Worm (Caenorhabditis elegans): ENCODE results near the gene cec-2.

cec-2 gene

DNA sequence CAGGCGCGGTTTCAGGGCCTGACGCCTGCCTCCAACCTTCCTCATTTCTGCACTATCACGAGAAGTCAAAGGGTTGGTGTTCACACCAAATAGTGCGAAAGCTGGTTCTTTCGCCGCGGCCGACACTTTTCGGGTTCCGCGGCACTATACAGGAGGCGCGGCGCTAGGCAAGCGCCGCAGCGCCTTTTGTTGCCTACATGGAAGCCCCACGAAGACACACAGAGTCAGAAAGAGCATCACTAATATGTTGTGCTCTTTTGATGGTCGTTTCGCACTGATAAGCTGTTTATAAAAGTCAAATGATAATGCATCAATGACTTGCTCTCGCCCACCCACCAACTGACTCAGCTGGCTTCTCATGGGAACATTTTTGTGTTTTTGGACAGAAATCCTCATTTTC, 41.4 kb downstream of the cec-2 start:
- TF ChIP-seq unc-120 (tag; optimal IDR thresholded peaks at IDR 0.05; ENCODE audit: poor library complexity, severe bottlenecking) (no peak), zip-8 (tag; optimal IDR thresholded peaks at IDR 0.05) (no peak), pha-4 (tag; optimal IDR thresholded peaks at IDR 0.05) (no peak), elt-3 (tag; optimal IDR thresholded peaks at IDR 0.05) (no peak), unc-39 (tag; optimal IDR thresholded peaks at IDR 0.05) (no peak)

DNA sequence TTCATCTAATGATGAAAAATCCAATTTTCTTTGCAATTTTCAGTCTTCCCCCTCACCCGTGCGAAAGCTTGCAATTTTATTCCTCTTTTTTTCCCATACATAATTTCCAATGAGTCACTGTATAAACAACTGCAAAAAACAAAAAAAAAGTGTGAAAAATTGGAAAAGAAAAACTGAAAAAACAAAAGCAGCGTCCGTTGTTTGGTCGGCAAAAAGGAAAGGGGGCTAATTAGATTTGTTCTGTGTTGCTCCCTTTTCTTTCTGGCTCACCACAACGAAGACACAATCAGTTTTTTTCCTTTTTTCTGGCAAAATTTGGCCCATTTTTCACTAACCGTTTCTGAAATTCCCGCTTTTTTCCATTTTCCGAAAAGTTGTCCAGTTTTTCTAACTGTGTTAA, 41.8 kb downstream of the cec-2 start:
- TF ChIP-seq lin-13 (tag; optimal IDR thresholded peaks at IDR 0.05) (no peak), ces-1 (GFP tag; optimal IDR thresholded peaks at IDR 0.05) (peak; percentile 88), unc-120 (tag; optimal IDR thresholded peaks at IDR 0.05; ENCODE audit: poor library complexity, severe bottlenecking) (no peak)

DNA sequence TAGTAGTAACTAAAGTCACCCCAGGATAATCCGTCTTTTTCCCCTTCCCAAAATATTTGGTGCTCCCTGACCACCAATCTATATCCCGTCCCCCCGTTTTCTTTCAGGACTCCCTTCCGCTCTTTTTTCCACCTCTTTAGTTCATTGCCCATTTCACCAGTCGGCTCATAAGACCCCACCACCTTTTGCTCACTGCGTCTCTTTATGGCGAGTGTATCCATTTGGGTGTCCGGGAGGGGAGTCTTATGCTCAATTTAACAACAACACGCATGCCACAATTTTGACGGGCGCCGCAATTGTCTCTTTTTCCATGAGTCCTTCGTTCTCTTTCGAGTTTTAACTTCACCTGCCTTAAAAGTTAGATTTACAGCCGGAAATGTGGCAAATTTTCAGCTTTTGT, 42.7 kb downstream of the cec-2 start:
- TF ChIP-seq nhr-2 (tag; optimal IDR thresholded peaks at IDR 0.05) (no peak), ces-1 (GFP tag; optimal IDR thresholded peaks at IDR 0.05) (peak; percentile 65), mep-1 (tag; optimal IDR thresholded peaks at IDR 0.05) (no peak), hlh-1 (tag; optimal IDR thresholded peaks at IDR 0.05) (no peak), bed-3 (GFP tag; optimal IDR thresholded peaks at IDR 0.05) (no peak), pha-4 (tag; optimal IDR thresholded peaks at IDR 0.05) (no peak), lsy-2 (tag; optimal IDR thresholded peaks at IDR 0.05) (no peak)

DNA sequence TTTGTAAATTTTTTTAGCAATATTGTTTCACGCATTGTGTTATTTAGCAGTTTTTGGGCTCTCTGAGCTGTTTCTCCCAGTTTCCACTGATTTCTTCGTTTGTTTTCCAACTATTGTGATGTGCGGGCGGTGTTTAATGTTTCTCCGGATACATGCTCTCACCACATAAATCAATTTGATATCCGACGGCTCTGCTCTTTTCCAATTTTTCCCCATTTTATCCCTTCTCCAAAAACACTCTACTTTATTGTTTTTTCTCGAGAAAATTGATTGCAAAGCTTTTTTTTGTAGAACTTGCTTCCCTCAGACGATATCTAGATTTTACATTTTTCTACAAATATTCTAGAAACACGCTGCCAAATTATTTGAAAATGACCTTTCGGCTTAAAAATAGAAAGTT, 45.0 kb downstream of the cec-2 start:
- TF ChIP-seq tbx-8 (GFP tag; optimal IDR thresholded peaks at IDR 0.05) (no peak), hlh-1 (tag; optimal IDR thresholded peaks at IDR 0.05) (no peak), ztf-11 (tag; optimal IDR thresholded peaks at IDR 0.05) (no peak), cnd-1 (tag; optimal IDR thresholded peaks at IDR 0.05) (no peak), snpc-4 (tag; optimal IDR thresholded peaks at IDR 0.05) (no peak)

- TF ChIP-seq lsy-2 (tag; optimal IDR thresholded peaks at IDR 0.05) (no peak), nhr-28 (tag; optimal IDR thresholded peaks at IDR 0.05) (no peak), ceh-83 (GFP tag; optimal IDR thresholded peaks at IDR 0.05) (no peak), nhr-76 (tag; optimal IDR thresholded peaks at IDR 0.05) (no peak), unc-62 (GFP tag; optimal IDR thresholded peaks at IDR 0.05) (no peak), nhr-2 (tag; optimal IDR thresholded peaks at IDR 0.05) (no peak), M03D4.4 (tag; optimal IDR thresholded peaks at IDR 0.05) (no peak), drap-1 (GFP tag; optimal IDR thresholded peaks at IDR 0.05) (no peak), lin-32 (GFP tag; optimal IDR thresholded peaks at IDR 0.05) (no peak), sem-2 (GFP tag; optimal IDR thresholded peaks at IDR 0.05) (no peak), blmp-1 (tag; optimal IDR thresholded peaks at IDR 0.05) (no peak), ceh-43 (GFP tag; optimal IDR thresholded peaks at IDR 0.05) (no peak), lin-13 (tag; optimal IDR thresholded peaks at IDR 0.05) (no peak), unc-120 (tag; optimal IDR thresholded peaks at IDR 0.05; ENCODE audit: poor library complexity, severe bottlenecking) (no peak)
These were observed 45.8 kb downstream of the cec-2 start, which contains the start of gene W09G12.9 for ce11 chrIV:1216290-1216689. Gene W09G12.9 (plus strand): TSS chrIV:1216590.

DNA sequence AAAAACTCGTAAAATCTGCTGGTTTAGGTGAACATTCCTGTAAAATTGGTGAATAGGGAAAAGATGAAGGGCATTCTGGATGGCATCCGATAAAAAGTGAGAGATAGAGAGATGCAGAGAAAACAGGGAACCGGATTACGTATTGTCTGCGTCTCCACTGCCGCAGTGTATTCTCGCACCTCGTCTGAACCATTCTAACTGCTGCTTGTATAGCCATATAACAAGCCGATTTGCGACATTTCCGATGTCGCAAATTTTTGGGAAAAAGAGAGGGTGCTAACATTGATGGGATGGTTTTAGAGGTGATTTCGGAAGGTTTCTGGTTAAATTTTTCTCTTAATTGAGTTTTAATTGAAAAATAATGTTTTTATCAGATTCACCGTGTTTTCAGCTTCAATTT, 50.7 kb downstream of the cec-2 start, which contains the start of gene W09G12.10:
TSS of gene W09G12.10 (minus strand) at position 121 of the 400 bp plus-strand sequence.
- TF ChIP-seq unc-62 (GFP tag; optimal IDR thresholded peaks at IDR 0.05), result no peak
- TF ChIP-seq mls-2 (tag; optimal IDR thresholded peaks at IDR 0.05), result no peak
- peak; percentile 73 for TF ChIP-seq ham-2 (GFP tag; optimal IDR thresholded peaks at IDR 0.05)
- TF ChIP-seq ces-1 (GFP tag; optimal IDR thresholded peaks at IDR 0.05), result peak; percentile 19
- TF ChIP-seq nhr-237 (tag; optimal IDR thresholded peaks at IDR 0.05), result no peak

DNA sequence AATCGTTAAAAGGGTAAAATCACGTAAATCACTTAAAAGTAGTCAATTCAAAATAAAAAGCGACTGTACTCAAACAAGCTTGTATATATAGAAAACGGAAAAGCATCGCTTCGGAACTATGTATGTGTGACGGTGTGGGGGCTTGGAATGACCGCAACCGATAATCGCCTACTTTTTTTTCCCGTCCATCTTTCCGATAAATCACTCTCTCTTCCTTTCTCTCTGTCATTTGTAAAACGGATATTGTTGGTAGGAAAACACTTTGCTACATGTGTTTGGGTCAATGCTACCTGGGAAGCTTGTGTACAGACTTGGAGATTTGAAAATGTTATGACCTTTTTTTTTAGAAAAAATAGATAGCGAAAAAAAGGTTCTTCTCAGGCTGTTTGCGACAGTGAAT, 54.3 kb downstream of the cec-2 start:
- TF ChIP-seq nhr-237 (tag; optimal IDR thresholded peaks at IDR 0.05) (no peak), nhr-28 (tag; optimal IDR thresholded peaks at IDR 0.05) (no peak), M03D4.4 (tag; optimal IDR thresholded peaks at IDR 0.05) (no peak), zip-8 (tag; optimal IDR thresholded peaks at IDR 0.05) (no peak), mls-2 (tag; optimal IDR thresholded peaks at IDR 0.05) (no peak), nhr-2 (tag; optimal IDR thresholded peaks at IDR 0.05) (no peak), unc-39 (tag; optimal IDR thresholded peaks at IDR 0.05) (no peak), elt-3 (tag; optimal IDR thresholded peaks at IDR 0.05) (no peak), mep-1 (tag; optimal IDR thresholded peaks at IDR 0.05) (no peak), drap-1 (GFP tag; optimal IDR thresholded peaks at IDR 0.05) (no peak), lin-13 (tag; optimal IDR thresholded peaks at IDR 0.05) (no peak), ceh-39 (tag; optimal IDR thresholded peaks at IDR 0.05) (no peak), sptf-1 (tag; optimal IDR thresholded peaks at IDR 0.05) (no peak), mab-5 (tag; optimal IDR thresholded peaks at IDR 0.05) (no peak), tbx-8 (GFP tag; optimal IDR thresholded peaks at IDR 0.05) (no peak), nhr-76 (tag; optimal IDR thresholded peaks at IDR 0.05) (no peak), unc-62 (GFP tag; optimal IDR thresholded peaks at IDR 0.05) (no peak), ceh-83 (GFP tag; optimal IDR thresholded peaks at IDR 0.05) (no peak), snpc-4 (tag; optimal IDR thresholded peaks at IDR 0.05) (no peak), cnd-1 (tag; optimal IDR thresholded peaks at IDR 0.05) (no peak)
